Worm (Caenorhabditis elegans) whole organism, late embryonic: ENCODE measurements around the gene F54E4.3.

Experiments used
- C38D4.7 ChIP-seq: fragments of 200-800 bp; sonication (Bioruptor generic); optimal IDR thresholded peaks from 2 replicates; lab custom pipeline; 2018; ENCODE audit warnings: mild to moderate bottlenecking, missing genetic modification characterization, moderate library complexity, missing compliant biosample characterization
- Y22D7AL.16 ChIP-seq: sonication (generic microtip); optimal IDR thresholded peaks from 2 replicates; lab custom pipeline; 2016; ENCODE audit warnings: missing genetic modification characterization, missing compliant biosample characterization
- ama-1 ChIP-seq: fragments of 150-350 bp; optimal IDR thresholded peaks from 2 replicates; lab custom pipeline; 2014
- ceh-14 ChIP-seq: sonication (generic microtip); optimal IDR thresholded peaks from 2 replicates; lab custom pipeline; 2016; ENCODE audit warnings: missing genotype, missing genetic modification characterization, missing compliant biosample characterization
- ceh-19 ChIP-seq: fragments of 200-800 bp; sonication (Bioruptor generic); optimal IDR thresholded peaks from 2 replicates; lab custom pipeline; 2018; ENCODE audit warnings: mild to moderate bottlenecking, missing genetic modification characterization, missing compliant biosample characterization
- ceh-2 ChIP-seq: sonication (generic microtip); optimal IDR thresholded peaks from 2 replicates; lab custom pipeline; 2016; ENCODE audit warnings: missing genotype, missing genetic modification characterization, missing compliant biosample characterization
- ceh-22 ChIP-seq: sonication (generic microtip); optimal IDR thresholded peaks from 2 replicates; lab custom pipeline; 2017; ENCODE audit warnings: missing biosample characterization, missing genetic modification characterization
- ceh-24 ChIP-seq: sonication (generic microtip); optimal IDR thresholded peaks from 2 replicates; lab custom pipeline; 2016; ENCODE audit warnings: mild to moderate bottlenecking, missing genetic modification characterization, missing compliant biosample characterization
- ceh-30 ChIP-seq: fragments of 150-350 bp; optimal IDR thresholded peaks from 2 replicates; lab custom pipeline; 2014; ENCODE audit warnings: missing biosample characterization, missing genetic modification characterization
- ceh-31 ChIP-seq: sonication (generic microtip); optimal IDR thresholded peaks from 2 replicates; lab custom pipeline; 2016; ENCODE audit warnings: missing genetic modification characterization, missing compliant biosample characterization
- ceh-34 ChIP-seq: sonication (generic microtip); optimal IDR thresholded peaks from 2 replicates; lab custom pipeline; 2016; ENCODE audit warnings: mild to moderate bottlenecking, missing genetic modification characterization, missing compliant biosample characterization
- ceh-45 ChIP-seq: fragments of 200-800 bp; sonication (Bioruptor generic); IDR thresholded peaks from 2 replicates; pipeline ENCODE4 v1.3.6; 2022; ENCODE audit warnings: missing genetic modification reagents, missing genetic modification characterization, missing compliant biosample characterization
- ceh-6 ChIP-seq: fragments of 200-800 bp; sonication (Bioruptor generic); optimal IDR thresholded peaks from 2 replicates; lab custom pipeline; 2018; ENCODE audit warnings: mild to moderate bottlenecking, missing genetic modification characterization, missing compliant biosample characterization
- ceh-9 ChIP-seq: sonication (generic microtip); optimal IDR thresholded peaks from 2 replicates; lab custom pipeline; 2016; ENCODE audit warnings: mild to moderate bottlenecking, missing genetic modification characterization, inconsistent platforms, missing compliant biosample characterization
- che-1 ChIP-seq: sonication (generic microtip); optimal IDR thresholded peaks from 2 replicates; lab custom pipeline; 2016; ENCODE audit warnings: mild to moderate bottlenecking, missing genetic modification characterization, missing compliant biosample characterization
- dmd-4 ChIP-seq: sonication (generic microtip); optimal IDR thresholded peaks from 2 replicates; lab custom pipeline; 2016; ENCODE audit warnings: borderline replicate concordance, missing genetic modification characterization, missing compliant biosample characterization
- elt-2 ChIP-seq: sonication (generic microtip); optimal IDR thresholded peaks from 2 replicates; lab custom pipeline; 2016; ENCODE audit warnings: missing genetic modification reagents, missing genetic modification characterization, missing compliant biosample characterization
- elt-4 ChIP-seq: sonication (generic microtip); optimal IDR thresholded peaks from 2 replicates; lab custom pipeline; 2016; ENCODE audit warnings: missing genetic modification characterization, missing compliant biosample characterization
- eyg-1 ChIP-seq: sonication (generic microtip); optimal IDR thresholded peaks from 2 replicates; lab custom pipeline; 2016; ENCODE audit warnings: missing genotype, missing genetic modification characterization, missing compliant biosample characterization
- fkh-10 ChIP-seq: fragments of 150-350 bp; optimal IDR thresholded peaks from 2 replicates; lab custom pipeline; 2014; ENCODE audit warnings: missing biosample characterization, missing genetic modification reagents, missing genetic modification characterization
- fkh-6 ChIP-seq: sonication (generic microtip); optimal IDR thresholded peaks from 2 replicates; lab custom pipeline; 2016; ENCODE audit warnings: missing genetic modification characterization, missing compliant biosample characterization
- hlh-13 ChIP-seq: fragments of 200-800 bp; sonication (Bioruptor generic); optimal IDR thresholded peaks from 2 replicates; lab custom pipeline; 2018; ENCODE audit warnings: mild to moderate bottlenecking, missing genetic modification characterization, missing compliant biosample characterization
- hlh-15 ChIP-seq: sonication (generic microtip); optimal IDR thresholded peaks from 2 replicates; lab custom pipeline; 2016; ENCODE audit warnings: missing genetic modification characterization, missing compliant biosample characterization
- hlh-30 ChIP-seq: sonication (generic microtip); optimal IDR thresholded peaks from 2 replicates; lab custom pipeline; 2017; ENCODE audit warnings: antibody characterized with exemption, missing genetic modification characterization, missing compliant biosample characterization; ENCODE audit not compliant: insufficient read depth
- hlh-6 ChIP-seq: sonication (generic microtip); optimal IDR thresholded peaks from 2 replicates; lab custom pipeline; 2016; ENCODE audit warnings: missing genotype, missing genetic modification characterization, missing compliant biosample characterization
- lin-11 ChIP-seq: fragments of 200-800 bp; sonication (Bioruptor generic); optimal IDR thresholded peaks from 2 replicates; lab custom pipeline; 2018; ENCODE audit warnings: mild to moderate bottlenecking, missing genetic modification characterization, missing compliant biosample characterization
- nfya-1 ChIP-seq: sonication (generic microtip); optimal IDR thresholded peaks from 2 replicates; lab custom pipeline; 2017; ENCODE audit warnings: missing genetic modification characterization, mild to moderate bottlenecking, missing compliant biosample characterization, antibody characterized with exemption, moderate library complexity
- nhr-11 ChIP-seq: fragments of 150-350 bp; optimal IDR thresholded peaks from 2 replicates; lab custom pipeline; 2014; ENCODE audit warnings: missing biosample characterization, missing genetic modification characterization
- nhr-232 ChIP-seq: sonication (generic microtip); optimal IDR thresholded peaks from 2 replicates; lab custom pipeline; 2016; ENCODE audit warnings: missing genetic modification characterization, missing compliant biosample characterization
- npax-4 ChIP-seq: sonication (generic microtip); optimal IDR thresholded peaks from 2 replicates; lab custom pipeline; 2016; ENCODE audit warnings: missing genetic modification characterization, missing compliant biosample characterization
- pag-3 ChIP-seq: sonication (generic microtip); optimal IDR thresholded peaks from 2 replicates; lab custom pipeline; 2016; ENCODE audit warnings: missing compliant biosample characterization, missing genetic modification characterization, borderline replicate concordance
- pat-9 ChIP-seq: fragments of 200-800 bp; sonication (Bioruptor generic); optimal IDR thresholded peaks from 2 replicates; lab custom pipeline; 2018; ENCODE audit warnings: mild to moderate bottlenecking, missing genetic modification characterization, moderate library complexity, missing compliant biosample characterization
- pha-2 ChIP-seq: sonication (generic microtip); optimal IDR thresholded peaks from 2 replicates; lab custom pipeline; 2017; ENCODE audit warnings: mild to moderate bottlenecking, missing genetic modification characterization, missing compliant biosample characterization
- pha-4 ChIP-seq: fragments of 150-350 bp; optimal IDR thresholded peaks from 2 replicates; lab custom pipeline; 2018; ENCODE audit warnings: missing biosample characterization, missing genetic modification reagents, missing genetic modification characterization
- ref-2 ChIP-seq: sonication (generic microtip); optimal IDR thresholded peaks from 2 replicates; lab custom pipeline; 2016; ENCODE audit warnings: missing genetic modification characterization, missing compliant biosample characterization
- rnt-1 ChIP-seq: sonication (generic microtip); optimal IDR thresholded peaks from 2 replicates; lab custom pipeline; 2016; ENCODE audit warnings: missing genetic modification characterization, missing compliant biosample characterization
- sox-2 ChIP-seq: fragments of 200-800 bp; sonication (Bioruptor generic); IDR thresholded peaks from 2 replicates; pipeline ENCODE4 v1.3.6; 2022; ENCODE audit warnings: missing genetic modification reagents, missing genetic modification characterization, missing compliant biosample characterization
- sox-4 ChIP-seq: sonication (generic microtip); optimal IDR thresholded peaks from 2 replicates; lab custom pipeline; 2017; ENCODE audit warnings: mild to moderate bottlenecking, missing genetic modification characterization, inconsistent platforms, missing compliant biosample characterization
- syd-9 ChIP-seq: sonication (generic microtip); optimal IDR thresholded peaks from 2 replicates; lab custom pipeline; 2016; ENCODE audit warnings: mild to moderate bottlenecking, missing genetic modification characterization, moderate library complexity, missing compliant biosample characterization
- tbx-7 ChIP-seq: sonication (generic microtip); optimal IDR thresholded peaks from 2 replicates; lab custom pipeline; 2016; ENCODE audit warnings: missing genotype, missing genetic modification characterization, missing compliant biosample characterization
- unc-86 ChIP-seq: sonication (generic microtip); optimal IDR thresholded peaks from 2 replicates; lab custom pipeline; 2016; ENCODE audit warnings: missing genetic modification characterization, missing compliant biosample characterization
- ztf-16 ChIP-seq: sonication (generic microtip); optimal IDR thresholded peaks from 2 replicates; lab custom pipeline; 2017; ENCODE audit warnings: missing genetic modification characterization, missing compliant biosample characterization

F54E4.3 gene

DNA sequence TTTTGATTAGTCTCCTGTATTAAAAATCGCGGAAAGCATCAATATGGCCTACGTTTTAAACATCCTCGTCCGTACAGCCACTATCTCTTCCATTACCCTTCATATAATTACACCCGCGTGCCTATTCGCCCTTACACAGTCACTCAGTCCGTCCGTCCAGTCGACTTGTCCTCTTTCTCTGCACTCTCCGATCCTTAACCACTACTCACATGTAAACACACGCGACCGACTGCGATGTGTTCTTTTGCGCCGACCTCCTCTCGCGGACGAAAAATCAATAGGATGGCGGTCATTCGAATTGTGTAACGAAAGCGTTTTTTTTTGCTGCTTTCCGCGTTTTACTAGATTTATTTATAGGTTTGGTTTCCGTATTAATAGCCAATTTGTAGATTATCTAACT lies 33.5 kb downstream of the F54E4.3 start, which contains the start of gene eor-2 (continued):
- TF ChIP-seq ceh-24 (tag; lab: Kevin White, UChicago) (no peak), unc-86 (tag; lab: Kevin White, UChicago) (no peak), lin-11 (no peak), pha-2 (tag; lab: Kevin White, UChicago) (no peak), nhr-11 (tag; lab: Kevin White, UChicago) (no peak), ama-1 (lab: Kevin White, UChicago) (no peak), rnt-1 (tag; lab: Kevin White, UChicago) (peak; percentile 17), sox-2 (GFP tag; lab: Robert Waterston, UW) (no peak), Y22D7AL.16 (tag; lab: Kevin White, UChicago) (no peak), pag-3 (tag; lab: Kevin White, UChicago) (no peak), elt-4 (tag; lab: Kevin White, UChicago) (no peak), ceh-45 (GFP tag; lab: Robert Waterston, UW) (no peak), pat-9 (tag; lab: Kevin White, UChicago) (no peak), hlh-6 (tag; lab: Kevin White, UChicago) (no peak), ceh-31 (tag; lab: Kevin White, UChicago) (peak; percentile 86), ztf-16 (no peak), ceh-22 (no peak), fkh-10 (GFP tag; lab: Kevin White, UChicago) (no peak), syd-9 (tag; lab: Kevin White, UChicago) (peak; percentile 46), nfya-1 (tag; lab: Kevin White, UChicago) (peak; percentile 79), hlh-13 (no peak), hlh-30 (tag; lab: Kevin White, UChicago) (peak; percentile 95), nhr-232 (no peak)
- TF ChIP-seq, all 69 proteins: peak for 20

DNA sequence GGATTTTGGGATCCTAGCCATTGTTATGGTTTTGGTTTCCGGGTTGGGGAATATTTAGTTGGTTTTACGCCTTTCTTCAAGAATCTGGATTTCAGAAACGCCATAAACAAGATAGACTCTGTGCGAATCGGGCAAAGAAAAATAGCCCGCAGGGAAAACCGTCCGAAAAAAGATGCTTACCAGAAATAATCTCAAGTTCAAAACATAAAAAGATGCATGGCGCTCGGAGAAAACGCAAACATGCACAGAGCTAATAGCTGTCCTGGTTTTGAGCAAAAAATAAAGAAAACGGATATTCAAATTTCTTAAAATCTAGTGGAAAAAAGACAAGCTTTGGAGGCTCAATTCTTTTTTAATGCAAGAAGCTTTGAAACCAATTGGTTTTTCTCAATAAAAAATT lies 37.0 kb downstream of the F54E4.3 start, which contains the start of gene C44H4.6:
Gene C44H4.6, minus strand, starts transcription at position 101 of the 400 bp plus-strand sequence.
- TF ChIP-seq ceh-6 (GFP tag; lab: Kevin White, UChicago) (no peak), ceh-14 (tag; lab: Kevin White, UChicago) (no peak), ceh-9 (tag; lab: Kevin White, UChicago) (no peak), fkh-10 (GFP tag; lab: Kevin White, UChicago) (no peak), hlh-30 (tag; lab: Kevin White, UChicago) (no peak), sox-4 (tag; lab: Kevin White, UChicago) (no peak), fkh-6 (no peak), che-1 (tag; lab: Kevin White, UChicago) (no peak), ceh-34 (tag; lab: Kevin White, UChicago) (no peak), elt-4 (tag; lab: Kevin White, UChicago) (no peak), elt-2 (tag; lab: Kevin White, UChicago) (no peak), dmd-4 (tag; lab: Kevin White, UChicago) (no peak), npax-4 (no peak), eyg-1 (no peak), syd-9 (tag; lab: Kevin White, UChicago) (no peak)

DNA sequence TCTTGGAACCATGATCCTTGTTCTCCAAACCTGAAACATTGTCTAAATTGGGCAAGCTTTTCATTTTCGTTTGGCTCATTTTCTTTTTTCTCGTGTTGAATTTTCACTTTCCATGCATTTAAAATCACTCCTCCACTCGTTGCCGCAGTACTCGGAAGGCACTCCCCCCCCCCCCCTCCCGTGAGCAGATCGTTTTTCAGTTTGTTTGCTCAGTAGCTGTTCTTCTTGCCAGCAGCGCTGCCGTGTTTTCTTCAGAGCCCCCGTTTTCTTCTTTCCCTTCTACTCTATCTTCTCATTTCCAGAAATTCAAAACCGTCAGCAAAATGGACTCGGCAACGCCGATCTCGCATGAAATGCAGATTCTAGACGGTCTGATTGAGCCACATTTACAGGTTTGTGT lies 41.4 kb downstream of the F54E4.3 start, which contains the start of gene C44H4.8:
Gene C44H4.8, plus strand, starts transcription at position 301 of the 400 bp plus-strand sequence.
- TF ChIP-seq ceh-30 (tag; lab: Kevin White, UChicago) = no peak
- no peak for TF ChIP-seq ceh-2
- no peak for TF ChIP-seq C38D4.7
- TF ChIP-seq ceh-22 = no peak
- no peak for TF ChIP-seq ref-2 (tag; lab: Kevin White, UChicago)
- no peak for TF ChIP-seq tbx-7 (tag; lab: Kevin White, UChicago)
- TF ChIP-seq ceh-19 (GFP tag; lab: Kevin White, UChicago) = no peak
- no peak for TF ChIP-seq hlh-15 (tag; lab: Kevin White, UChicago)
- no peak for TF ChIP-seq ceh-34 (tag; lab: Kevin White, UChicago)
- no peak for TF ChIP-seq pha-4 (tag; lab: Kevin White, UChicago)
